Fruit fly (Drosophila melanogaster) whole organism, embryonic: ENCODE results near the gene CG15337.

Experiments
- Atf6 ChIP-seq: fragments of 200-800 bp; sonication (Bioruptor generic); IDR thresholded peaks from 2 replicates; pipeline ENCODE4 v1.3.6; 2022; ENCODE audit warnings: missing biosample characterization, missing genetic modification characterization
- C15 ChIP-seq: fragments of 200-800 bp; sonication (Bioruptor generic); IDR thresholded peaks from 3 replicates; pipeline ENCODE4 v1.3.6; 2022; ENCODE audit warnings: missing biosample characterization, missing genetic modification characterization
- CG11247 ChIP-seq: fragments of 200-800 bp; sonication (Bioruptor generic); IDR thresholded peaks from 2 replicates; pipeline ENCODE4 v1.3.6; 2022; ENCODE audit warnings: missing biosample characterization, missing genetic modification characterization
- CG12219 ChIP-seq: fragments of 200-800 bp; sonication (Bioruptor generic); optimal IDR thresholded peaks from 3 replicates; lab custom pipeline; 2018; ENCODE audit warnings: missing biosample characterization, mild to moderate bottlenecking, missing genetic modification characterization
- CG14050 ChIP-seq: fragments of 200-800 bp; sonication (Bioruptor generic); IDR thresholded peaks from 3 replicates; pipeline ENCODE4 v1.3.6; 2022; ENCODE audit warnings: missing biosample characterization, missing genetic modification characterization
- CG18262 ChIP-seq: fragments of 200-800 bp; optimal IDR thresholded peaks from 3 replicates; lab custom pipeline; 2019; ENCODE audit warnings: missing biosample characterization, mild to moderate bottlenecking, missing genetic modification characterization, moderate library complexity
- CG18764 ChIP-seq: fragments of 200-800 bp; sonication (Bioruptor generic); optimal IDR thresholded peaks from 3 replicates; lab custom pipeline; 2016; ENCODE audit warnings: missing biosample characterization, missing genetic modification characterization
- CG30020 ChIP-seq: fragments of 200-800 bp; optimal IDR thresholded peaks from 2 replicates; lab custom pipeline; 2019; ENCODE audit warnings: missing biosample characterization, mild to moderate bottlenecking, missing genetic modification characterization, moderate library complexity
- CG30431 ChIP-seq: fragments of 200-800 bp; sonication (Bioruptor generic); optimal IDR thresholded peaks from 2 replicates; lab custom pipeline; 2017; ENCODE audit warnings: missing biosample characterization, missing genetic modification characterization
- CG32532 ChIP-seq: fragments of 200-800 bp; sonication (Bioruptor generic); IDR thresholded peaks from 2 replicates; pipeline ENCODE4 v1.3.6; 2022; ENCODE audit warnings: missing biosample characterization, missing genetic modification characterization
- CG3407 ChIP-seq: fragments of 200-800 bp; sonication (Bioruptor generic); optimal IDR thresholded peaks from 2 replicates; lab custom pipeline; 2018; ENCODE audit warnings: missing biosample characterization, mild to moderate bottlenecking, missing genetic modification characterization
- CG4282 ChIP-seq: fragments of 200-800 bp; sonication (Bioruptor generic); optimal IDR thresholded peaks from 2 replicates; lab custom pipeline; 2016; ENCODE audit warnings: missing biosample characterization, missing genetic modification characterization
- CG4707 ChIP-seq: fragments of 200-800 bp; sonication (Bioruptor generic); optimal IDR thresholded peaks from 2 replicates; lab custom pipeline; 2018; ENCODE audit warnings: missing biosample characterization, mild to moderate bottlenecking, missing genetic modification characterization, moderate library complexity
- CG4854 ChIP-seq: fragments of 200-800 bp; sonication (Bioruptor generic); optimal IDR thresholded peaks from 2 replicates; lab custom pipeline; 2016; ENCODE audit warnings: missing biosample characterization, missing genetic modification characterization, inconsistent platforms
- CG6765 ChIP-seq: fragments of 200-800 bp; sonication (Bioruptor generic); optimal IDR thresholded peaks from 3 replicates; lab custom pipeline; 2017; ENCODE audit warnings: missing biosample characterization, mild to moderate bottlenecking, missing genetic modification characterization
- CG7928 ChIP-seq: fragments of 200-800 bp; sonication (Bioruptor generic); optimal IDR thresholded peaks from 2 replicates; lab custom pipeline; 2017; ENCODE audit warnings: missing biosample characterization, mild to moderate bottlenecking, missing genetic modification characterization
- CG8281 ChIP-seq: fragments of 200-800 bp; sonication (Bioruptor generic); optimal IDR thresholded peaks from 2 replicates; lab custom pipeline; 2018; ENCODE audit warnings: missing biosample characterization, mild to moderate bottlenecking, missing genetic modification characterization, moderate library complexity
- CG8359 ChIP-seq: fragments of 200-800 bp; sonication (Bioruptor generic); optimal IDR thresholded peaks from 2 replicates; lab custom pipeline; 2017; ENCODE audit warnings: missing biosample characterization, mild to moderate bottlenecking, missing genetic modification characterization, borderline replicate concordance
- CG8924 ChIP-seq: fragments of 200-800 bp; optimal IDR thresholded peaks from 3 replicates; lab custom pipeline; 2019; ENCODE audit warnings: missing biosample characterization, mild to moderate bottlenecking, missing genetic modification characterization, moderate library complexity
- Dfd ChIP-seq, 2 experiments: fragments of >200 bp; optimal IDR thresholded peaks; 2 replicates each; lab custom pipeline; 2017; ENCODE audit warnings: missing biosample characterization in 2 of 2, missing genetic modification characterization in 2 of 2
- Dref ChIP-seq: fragments of 200-800 bp; sonication (Bioruptor generic); IDR thresholded peaks from 2 replicates; pipeline ENCODE4 v1.3.6; 2022; ENCODE audit warnings: missing biosample characterization, missing genetic modification characterization
- Eip74EF ChIP-seq, 2 experiments: fragments of 200-800 bp in 1 of 2; fragments of >200 bp in 1 of 2; sonication (Bioruptor generic) in 1 of 2; optimal IDR thresholded peaks; 2 replicates each; lab custom pipeline; 2017 to 2019; ENCODE audit warnings: missing biosample characterization in 2 of 2, missing genetic modification characterization in 2 of 2, mild to moderate bottlenecking in 1 of 2, moderate library complexity in 1 of 2
- H2.0 ChIP-seq: fragments of 200-800 bp; sonication (Bioruptor generic); IDR thresholded peaks from 2 replicates; pipeline ENCODE4 v1.3.6; 2022; ENCODE audit warnings: missing biosample characterization, missing genetic modification characterization
- Hr39 ChIP-seq: fragments of >200 bp; optimal IDR thresholded peaks from 2 replicates; lab custom pipeline; 2017
- Mad ChIP-seq: fragments of 200-800 bp; sonication (Bioruptor generic); optimal IDR thresholded peaks from 2 replicates; lab custom pipeline; 2016; ENCODE audit warnings: missing biosample characterization, missing genetic modification characterization
- ac ChIP-seq: fragments of 200-800 bp; sonication (Bioruptor generic); optimal IDR thresholded peaks from 3 replicates; lab custom pipeline; 2017; ENCODE audit warnings: missing biosample characterization, mild to moderate bottlenecking, missing genetic modification characterization
- amos ChIP-seq: fragments of 200-800 bp; sonication (Bioruptor generic); IDR thresholded peaks from 2 replicates; pipeline ENCODE4 v1.3.6; 2022; ENCODE audit warnings: missing biosample characterization, missing genetic modification characterization; ENCODE audit not compliant: partially characterized antibody
- bigmax ChIP-seq: fragments of 200-800 bp; sonication (Bioruptor generic); optimal IDR thresholded peaks from 2 replicates; lab custom pipeline; 2018; ENCODE audit warnings: missing biosample characterization, mild to moderate bottlenecking, missing genetic modification characterization
- crc ChIP-seq: fragments of 200-800 bp; sonication (Bioruptor generic); optimal IDR thresholded peaks from 2 replicates; lab custom pipeline; 2016; ENCODE audit warnings: missing biosample characterization, missing genetic modification characterization
- croc ChIP-seq: fragments of 200-800 bp; sonication (Bioruptor generic); conservative IDR thresholded peaks from 3 replicates; pipeline ENCODE4 v1.3.6; 2022; ENCODE audit warnings: missing biosample characterization, missing genetic modification characterization
- dati ChIP-seq: fragments of 200-800 bp; sonication (Bioruptor generic); IDR thresholded peaks from 2 replicates; pipeline ENCODE4 v1.3.6; 2022; ENCODE audit warnings: missing biosample characterization, missing genetic modification characterization
- dm ChIP-seq: fragments of 200-800 bp; sonication (Bioruptor generic); optimal IDR thresholded peaks from 3 replicates; lab custom pipeline; 2016; ENCODE audit warnings: missing biosample characterization, missing genetic modification characterization
- dmrt11E ChIP-seq: fragments of 200-800 bp; sonication (Bioruptor generic); optimal IDR thresholded peaks from 3 replicates; lab custom pipeline; 2018; ENCODE audit warnings: missing biosample characterization, mild to moderate bottlenecking, missing genetic modification characterization, moderate library complexity
- ftz-f1 ChIP-seq: fragments of 200-800 bp; sonication (Bioruptor generic); optimal IDR thresholded peaks from 2 replicates; lab custom pipeline; 2016; ENCODE audit warnings: missing biosample characterization, missing genetic modification characterization
- fu2 ChIP-seq: fragments of 200-800 bp; sonication (Bioruptor generic); optimal IDR thresholded peaks from 2 replicates; lab custom pipeline; 2016; ENCODE audit warnings: missing biosample characterization, missing genetic modification characterization
- gem ChIP-seq: fragments of 200-800 bp; sonication (Bioruptor generic); optimal IDR thresholded peaks from 2 replicates; lab custom pipeline; 2019; ENCODE audit warnings: missing biosample characterization, mild to moderate bottlenecking, missing genetic modification characterization, moderate library complexity
- jing ChIP-seq: fragments of 200-800 bp; sonication (Bioruptor generic); optimal IDR thresholded peaks from 2 replicates; lab custom pipeline; 2018; ENCODE audit warnings: missing biosample characterization, mild to moderate bottlenecking, missing genetic modification characterization
- ken ChIP-seq: fragments of 200-800 bp; sonication (Bioruptor generic); IDR thresholded peaks from 3 replicates; pipeline ENCODE4 v1.3.6; 2022; ENCODE audit warnings: missing biosample characterization, missing genetic modification characterization
- kni ChIP-seq: fragments of 200-800 bp; sonication (Bioruptor generic); optimal IDR thresholded peaks from 3 replicates; lab custom pipeline; 2017; ENCODE audit warnings: mild to moderate bottlenecking, missing biosample characterization, missing genetic modification reagents, missing genetic modification characterization
- lab ChIP-seq: fragments of 200-800 bp; sonication (Bioruptor generic); optimal IDR thresholded peaks from 3 replicates; lab custom pipeline; 2017; ENCODE audit warnings: missing biosample characterization, missing genetic modification characterization, mild to moderate bottlenecking, moderate library complexity, missing genetic modification reagents
- p53 ChIP-seq: fragments of 200-800 bp; sonication (Bioruptor generic); optimal IDR thresholded peaks from 2 replicates; lab custom pipeline; 2016; ENCODE audit warnings: missing biosample characterization, missing genetic modification characterization
- peb ChIP-seq: fragments of 200-800 bp; sonication (Bioruptor generic); IDR thresholded peaks from 2 replicates; pipeline ENCODE4 v1.3.6; 2022; ENCODE audit warnings: missing biosample characterization, missing genetic modification characterization
- sd ChIP-seq: fragments of 200-800 bp; sonication (Bioruptor generic); optimal IDR thresholded peaks from 3 replicates; lab custom pipeline; 2018; ENCODE audit warnings: missing biosample characterization, mild to moderate bottlenecking, missing genetic modification characterization, moderate library complexity
- sim ChIP-seq: fragments of 200-800 bp; sonication (Bioruptor generic); IDR thresholded peaks from 2 replicates; pipeline ENCODE4 v1.3.6; 2022; ENCODE audit warnings: missing biosample characterization, missing genetic modification characterization
- slbo ChIP-seq: fragments of 200-800 bp; sonication (Bioruptor generic); IDR thresholded peaks from 2 replicates; pipeline ENCODE4 v1.3.6; 2022; ENCODE audit warnings: missing biosample characterization, missing genetic modification characterization
- ssp ChIP-seq: fragments of 200-800 bp; sonication (Bioruptor generic); IDR thresholded peaks from 2 replicates; pipeline ENCODE4 v1.3.6; 2022; ENCODE audit warnings: missing biosample characterization, missing genetic modification characterization
- tap ChIP-seq: fragments of 200-800 bp; optimal IDR thresholded peaks from 3 replicates; lab custom pipeline; 2019; ENCODE audit warnings: missing biosample characterization, mild to moderate bottlenecking, missing genetic modification characterization, moderate library complexity
- tgo ChIP-seq: fragments of 200-800 bp; sonication (Bioruptor generic); IDR thresholded peaks from 3 replicates; pipeline ENCODE4 v1.3.6; 2022; ENCODE audit warnings: missing biosample characterization, missing genetic modification characterization
- toy ChIP-seq: fragments of 200-800 bp; sonication (Bioruptor generic); IDR thresholded peaks from 2 replicates; pipeline ENCODE4 v1.3.6; 2022; ENCODE audit warnings: missing biosample characterization, missing genetic modification characterization
- tx ChIP-seq: fragments of 200-800 bp; sonication (Bioruptor generic); optimal IDR thresholded peaks from 2 replicates; lab custom pipeline; 2016; ENCODE audit warnings: missing biosample characterization, missing genetic modification characterization
- zfh1 ChIP-seq: fragments of 200-800 bp; sonication (Bioruptor generic); IDR thresholded peaks from 3 replicates; pipeline ENCODE4 v1.3.6; 2022; ENCODE audit warnings: missing biosample characterization, missing genetic modification characterization

Gene CG15337

DNA sequence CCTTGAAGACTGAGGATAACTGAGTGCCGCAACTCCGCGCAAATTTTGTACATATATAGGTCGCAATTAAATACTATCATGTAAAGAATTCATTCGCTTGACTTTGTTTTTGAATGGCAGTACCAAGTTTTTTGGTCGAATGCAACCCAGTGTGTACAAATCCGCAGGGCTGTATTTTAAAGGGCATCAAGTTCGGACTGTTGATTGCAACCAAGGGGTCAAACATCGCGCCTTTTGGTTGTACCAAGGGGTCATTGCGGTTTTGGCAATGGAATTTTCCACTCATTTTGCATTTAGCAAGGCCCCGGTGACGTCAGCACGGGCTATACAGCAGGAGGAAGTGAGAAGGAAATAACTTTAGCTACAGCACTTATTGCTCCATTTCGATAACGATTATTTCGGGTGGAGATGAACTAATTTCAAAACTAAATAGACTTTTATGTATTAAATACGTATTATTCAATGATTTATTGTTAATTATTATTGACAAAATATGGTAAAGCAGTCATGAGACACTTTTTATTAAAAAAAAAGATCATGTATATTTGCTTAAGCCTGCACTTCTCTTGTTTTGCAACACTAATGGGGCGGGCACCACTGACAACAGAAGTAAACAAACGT, 28.1 kb upstream of the CG15337 start, which contains the start of gene CG10958 (continued):
- TF ChIP-seq sd (tag; lab: Kevin White, UChicago) = peak; percentile 36
- no peak for TF ChIP-seq ac
- no peak for TF ChIP-seq CG6765
- no peak for TF ChIP-seq Hr39 (lab: Kevin White, UChicago)
- TF ChIP-seq CG4854 = peak; percentile 8
- TF ChIP-seq CG12219 (GFP tag; lab: Kevin White, UChicago) = no peak
- TF ChIP-seq lab (GFP tag; lab: Kevin White, UChicago) = peak; percentile 71
- TF ChIP-seq tap (tag; lab: Kevin White, UChicago) = no peak
- TF ChIP-seq bigmax (GFP tag; lab: Kevin White, UChicago) = no peak
- TF ChIP-seq fu2 (GFP tag; lab: Kevin White, UChicago) = no peak
- no peak for TF ChIP-seq CG4282 (GFP tag; lab: Kevin White, UChicago)
- no peak for TF ChIP-seq CG8359
- peak in 1 of 2 experiments; percentile 27 for TF ChIP-seq Eip74EF (GFP tag; optimal IDR thresholded peaks at IDR 0.05; lab: Kevin White, UChicago)
- TF ChIP-seq Mad (GFP tag; lab: Kevin White, UChicago) = peak; percentile 43
- no peak for TF ChIP-seq peb
- no peak for TF ChIP-seq CG30431 (GFP tag; lab: Kevin White, UChicago)
- no peak for TF ChIP-seq p53
- TF ChIP-seq dmrt11E (tag; lab: Kevin White, UChicago) = peak; percentile 33
- no peak for TF ChIP-seq C15
- no peak for TF ChIP-seq CG8281 (tag; lab: Kevin White, UChicago)
- no peak for TF ChIP-seq CG7928 (GFP tag; lab: Kevin White, UChicago)
- TF ChIP-seq CG30020 (tag; lab: Kevin White, UChicago) = peak; percentile 11
- no peak for TF ChIP-seq CG4707 (GFP tag; lab: Kevin White, UChicago)
- TF ChIP-seq slbo = peak; percentile 79
- peak; percentile 51 for TF ChIP-seq CG8924
- 0 out of 3 replicates have a peak, but pooled peaks have one; percentile 13 for TF ChIP-seq CG14050 (GFP tag; lab: Robert Waterston, UW)
- 0 out of 2 replicates have a peak, but pooled peaks have one; percentile 7 for TF ChIP-seq H2.0 (GFP tag; lab: Robert Waterston, UW)
- TF ChIP-seq CG18262 (tag; lab: Kevin White, UChicago) = peak; percentile 55
- TF ChIP-seq tx (GFP tag; lab: Kevin White, UChicago) = no peak
- peak; percentile 20 for TF ChIP-seq CG3407 (GFP tag; lab: Kevin White, UChicago)
- 0 out of 2 replicates have a peak, but pooled peaks have one; percentile 10 for TF ChIP-seq sim (GFP tag; lab: Robert Waterston, UW)
- no peak for TF ChIP-seq Dfd (GFP tag; optimal IDR thresholded peaks at IDR 0.05; lab: Kevin White, UChicago)
- TF ChIP-seq toy (GFP tag; lab: Robert Waterston, UW) = no peak
- TF ChIP-seq kni (GFP tag; lab: Kevin White, UChicago) = peak; percentile 3
- peak; percentile 45; the same call in 1 of the 3 replicates for TF ChIP-seq ken (GFP tag; lab: Robert Waterston, UW)
- no peak for TF ChIP-seq dati (GFP tag; lab: Robert Waterston, UW)
- TF ChIP-seq Atf6 (GFP tag; lab: Robert Waterston, UW) = peak; percentile 58; the same call in 1 of the 2 replicates
- TF ChIP-seq crc (GFP tag; lab: Kevin White, UChicago) = no peak
- TF ChIP-seq croc (GFP tag; lab: Robert Waterston, UW) = no peak
- peak; percentile 77 for TF ChIP-seq gem (tag; lab: Kevin White, UChicago)
- peak; percentile 38; the same call in 1 of the 2 replicates for TF ChIP-seq ssp
- TF ChIP-seq amos = no peak
- TF ChIP-seq zfh1 = peak; percentile 66; the same call in 2 of the 3 replicates
- TF ChIP-seq ftz-f1 (GFP tag; lab: Kevin White, UChicago) = no peak
- TF ChIP-seq CG11247 (GFP tag; lab: Robert Waterston, UW) = peak; percentile 30
- TF ChIP-seq CG18764 (GFP tag; lab: Kevin White, UChicago) = peak; percentile 48
- peak; percentile 5 for TF ChIP-seq dm (GFP tag; lab: Kevin White, UChicago)
- peak; percentile 55 for TF ChIP-seq CG32532 (GFP tag; lab: Robert Waterston, UW)
- TF ChIP-seq tgo (GFP tag; lab: Robert Waterston, UW) = peak; percentile 64
- TF ChIP-seq Dref (GFP tag; lab: Robert Waterston, UW) = peak; percentile 59
- no peak for TF ChIP-seq jing (GFP tag; lab: Kevin White, UChicago)
